Worm (Caenorhabditis elegans) whole organism, L1 larva: ENCODE data around the gene Y105C5A.12.
"Not testable (repeated sequence)": the region's sequence is repeated elsewhere in the genome, so short reads cannot be mapped to it uniquely, and the experiment has no call there.

Experiments
- C34B4.2 ChIP-seq: sonication (generic microtip); optimal IDR thresholded peaks from 2 replicates; lab custom pipeline; 2017; ENCODE audit warnings: mild to moderate bottlenecking, missing genetic modification characterization, missing compliant biosample characterization
- aha-1 ChIP-seq: fragments of 150-350 bp; optimal IDR thresholded peaks from 2 replicates; lab custom pipeline; 2014; ENCODE audit warnings: missing biosample characterization, missing genetic modification characterization
- blmp-1 ChIP-seq: fragments of 150-350 bp; optimal IDR thresholded peaks from 2 replicates; lab custom pipeline; 2014; ENCODE audit warnings: missing biosample characterization, missing genetic modification characterization
- ceh-8 ChIP-seq: fragments of 200-800 bp; sonication (Bioruptor generic); optimal IDR thresholded peaks from 2 replicates; lab custom pipeline; 2018; ENCODE audit warnings: mild to moderate bottlenecking, missing genetic modification characterization, moderate library complexity, missing compliant biosample characterization
- ceh-88 ChIP-seq: fragments of 200-800 bp; sonication (Bioruptor generic); IDR thresholded peaks from 2 replicates; pipeline ENCODE4 v1.3.6; 2022; ENCODE audit warnings: missing genetic modification characterization, missing compliant biosample characterization
- efl-1 ChIP-seq, 4 experiments: fragments of 150-350 bp; optimal IDR thresholded peaks in 3 of 4; peaks in 1 of 4; 1 replicate in 1 of 4; 2 replicates in 3 of 4; lab custom pipeline; 2014; ENCODE audit warnings: missing biosample characterization in 2 of 4, missing genetic modification characterization in 2 of 4, missing genetic modification reagents in 2 of 4
- efl-3 ChIP-seq: fragments of 200-800 bp; sonication (Bioruptor generic); optimal IDR thresholded peaks from 2 replicates; lab custom pipeline; 2018; ENCODE audit warnings: mild to moderate bottlenecking, missing genetic modification characterization, missing compliant biosample characterization
- egl-13 ChIP-seq: sonication (generic microtip); optimal IDR thresholded peaks from 2 replicates; lab custom pipeline; 2016; ENCODE audit warnings: missing genotype, missing genetic modification reagents, missing genetic modification characterization, missing compliant biosample characterization
- elt-2 ChIP-seq: sonication (generic microtip); optimal IDR thresholded peaks from 2 replicates; lab custom pipeline; 2016; ENCODE audit warnings: missing genetic modification characterization, mild to moderate bottlenecking, inconsistent platforms, missing compliant biosample characterization, missing genetic modification reagents
- elt-3 ChIP-seq, 6 experiments: fragments of 150-350 bp in 1 of 6; sonication (generic microtip); optimal IDR thresholded peaks; 2 replicates each; lab custom pipeline; 2017 to 2018; ENCODE audit warnings: missing biosample characterization in 6 of 6, missing genetic modification characterization in 6 of 6, inconsistent platforms in 1 of 6
- hlh-4 ChIP-seq: sonication (generic microtip); optimal IDR thresholded peaks from 2 replicates; lab custom pipeline; 2016; ENCODE audit warnings: mild to moderate bottlenecking, missing genetic modification characterization, missing compliant biosample characterization
- jun-1 ChIP-seq: fragments of 150-350 bp; optimal IDR thresholded peaks from 2 replicates; lab custom pipeline; 2014; ENCODE audit warnings: missing biosample characterization, missing genetic modification reagents, missing genetic modification characterization
- lin-13 ChIP-seq: fragments of 150-350 bp; optimal IDR thresholded peaks from 2 replicates; lab custom pipeline; 2014; ENCODE audit warnings: missing biosample characterization, missing genetic modification reagents, missing genetic modification characterization
- lin-15B ChIP-seq: fragments of 150-350 bp; sonication (generic microtip); optimal IDR thresholded peaks from 3 replicates; lab custom pipeline; 2014; ENCODE audit warnings: missing biosample characterization, missing genetic modification characterization
- lin-35 ChIP-seq, 2 experiments: fragments of 150-350 bp; optimal IDR thresholded peaks; 2 replicates each; lab custom pipeline; 2014; ENCODE audit warnings: missing biosample characterization in 2 of 2, missing genetic modification characterization in 2 of 2, missing genetic modification reagents in 2 of 2
- lin-39 ChIP-seq: fragments of 150-350 bp; optimal IDR thresholded peaks from 2 replicates; lab custom pipeline; 2014; ENCODE audit warnings: missing biosample characterization, missing genetic modification reagents, missing genetic modification characterization
- lsy-2 ChIP-seq, 2 experiments: fragments of 150-350 bp; optimal IDR thresholded peaks; 2 replicates each; lab custom pipeline; 2014; ENCODE audit warnings: missing biosample characterization in 2 of 2, missing genetic modification characterization in 2 of 2
- mep-1 ChIP-seq: fragments of 150-350 bp; optimal IDR thresholded peaks from 2 replicates; lab custom pipeline; 2014; ENCODE audit warnings: missing biosample characterization, missing genetic modification characterization
- nhr-19 ChIP-seq: fragments of 200-800 bp; sonication (Bioruptor generic); conservative IDR thresholded peaks from 2 replicates; pipeline ENCODE4 v1.3.6; 2022; ENCODE audit warnings: missing genetic modification characterization, missing compliant biosample characterization
- nhr-71 ChIP-seq: sonication (generic microtip); optimal IDR thresholded peaks from 2 replicates; lab custom pipeline; 2016; ENCODE audit warnings: mild to moderate bottlenecking, missing genetic modification characterization, moderate library complexity, missing compliant biosample characterization
- nhr-77 ChIP-seq: fragments of 150-350 bp; optimal IDR thresholded peaks from 2 replicates; lab custom pipeline; 2014; ENCODE audit warnings: missing biosample characterization, missing genetic modification characterization
- nhr-90 ChIP-seq: sonication (generic microtip); optimal IDR thresholded peaks from 2 replicates; lab custom pipeline; 2016; ENCODE audit warnings: mild to moderate bottlenecking, missing genetic modification characterization, missing compliant biosample characterization; ENCODE audit not compliant: poor library complexity
- pqm-1 ChIP-seq: sonication (generic microtip); optimal IDR thresholded peaks from 3 replicates; lab custom pipeline; 2017; ENCODE audit warnings: missing biosample characterization, missing genetic modification characterization
- snpc-4 ChIP-seq: fragments of 150-350 bp; optimal IDR thresholded peaks from 2 replicates; lab custom pipeline; 2014; ENCODE audit warnings: missing biosample characterization, missing genetic modification characterization
- snu-23 ChIP-seq: sonication (generic microtip); optimal IDR thresholded peaks from 2 replicates; lab custom pipeline; 2016; ENCODE audit warnings: missing genetic modification characterization, missing compliant biosample characterization
- sptf-1 ChIP-seq: fragments of 150-350 bp; optimal IDR thresholded peaks from 2 replicates; lab custom pipeline; 2014; ENCODE audit warnings: missing biosample characterization, missing genetic modification characterization
- tbx-2 ChIP-seq: sonication (generic microtip); optimal IDR thresholded peaks from 2 replicates; lab custom pipeline; 2016; ENCODE audit warnings: missing genetic modification characterization, missing compliant biosample characterization
- unc-130 ChIP-seq: fragments of 150-350 bp; optimal IDR thresholded peaks from 2 replicates; lab custom pipeline; 2017; ENCODE audit warnings: missing biosample characterization, missing genetic modification characterization, inconsistent platforms
- unc-86 ChIP-seq: sonication (generic microtip); optimal IDR thresholded peaks from 2 replicates; lab custom pipeline; 2016; ENCODE audit warnings: missing genetic modification characterization, missing compliant biosample characterization
- vab-15 ChIP-seq: sonication (generic microtip); optimal IDR thresholded peaks from 2 replicates; lab custom pipeline; 2017; ENCODE audit warnings: missing genotype, mild to moderate bottlenecking, missing genetic modification characterization, missing compliant biosample characterization
- xbp-1 ChIP-seq: sonication (generic microtip); optimal IDR thresholded peaks from 2 replicates; lab custom pipeline; 2016; ENCODE audit warnings: missing genetic modification characterization, missing compliant biosample characterization
- ztf-11 ChIP-seq, 2 experiments: sonication (generic microtip); optimal IDR thresholded peaks; 2 replicates each; lab custom pipeline; 2016 to 2017; ENCODE audit warnings: missing genetic modification characterization in 2 of 2, missing biosample characterization in 1 of 2, missing compliant biosample characterization in 1 of 2
- ztf-4 ChIP-seq: fragments of 150-350 bp; optimal IDR thresholded peaks from 2 replicates; lab custom pipeline; 2014; ENCODE audit warnings: missing biosample characterization, missing genetic modification characterization

Gene Y105C5A.12

DNA sequence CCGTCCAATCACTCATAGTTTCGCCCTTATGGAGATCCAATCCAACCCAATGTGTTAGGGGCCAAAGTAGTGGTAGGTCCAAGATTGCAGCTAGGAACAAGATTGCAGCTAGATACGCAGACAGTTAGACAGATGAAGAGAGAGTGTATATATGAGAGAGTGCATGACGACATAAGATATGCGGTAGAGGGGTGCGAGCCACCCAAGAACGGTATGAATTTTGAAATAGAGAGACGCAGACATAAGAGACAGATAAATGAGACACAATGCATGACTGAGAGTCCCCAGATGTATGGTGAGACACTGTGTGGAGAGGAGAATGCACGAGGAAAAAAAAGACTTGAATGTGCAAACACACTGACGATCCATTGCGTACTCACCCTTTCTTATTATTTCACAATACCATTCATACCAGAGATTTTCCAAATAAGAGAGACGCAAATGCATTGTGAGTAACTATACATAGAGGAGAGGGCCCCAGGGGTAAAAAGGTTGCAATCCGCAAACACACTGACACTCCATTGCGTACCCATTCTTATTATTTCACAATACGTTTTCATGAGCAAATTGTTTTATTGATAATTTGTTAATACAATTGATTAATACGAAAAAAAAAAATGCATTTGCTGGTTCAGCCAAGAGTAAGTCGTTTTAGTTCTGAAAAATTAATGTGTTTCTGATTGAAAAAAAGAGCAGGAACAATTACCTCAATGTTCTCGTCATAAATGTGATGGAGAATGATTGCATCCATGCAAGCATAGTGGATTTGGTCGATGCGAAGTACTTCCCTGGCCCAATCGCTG, 5.0 kb upstream of the Y105C5A.12 start, which contains the start of the genes Y105C5A.1268 and Y105C5A.1272 (continued):
- TF ChIP-seq nhr-77, result peak; percentile 87
- peak; percentile 20 for TF ChIP-seq vab-15 (tag; lab: Kevin White, UChicago)
- peak; percentile 89 for TF ChIP-seq jun-1 (tag; lab: Kevin White, UChicago)
- peak; percentile 91 for TF ChIP-seq ceh-88 (GFP tag; lab: Robert Waterston, UW)
- TF ChIP-seq ztf-4, result peak; percentile 93
- TF ChIP-seq nhr-19 (GFP tag; lab: Robert Waterston, UW), result peak; percentile 95
- TF ChIP-seq lin-15B (tag; lab: Kevin White, UChicago), result peak; percentile 42
- peak; percentile 82 for TF ChIP-seq snpc-4
- TF ChIP-seq unc-130 (tag; lab: Kevin White, UChicago), result peak; percentile 75
- peak in 2 of 6 experiments; percentile 29 to 57 for TF ChIP-seq elt-3 (tag; optimal IDR thresholded peaks at IDR 0.05; lab: Kevin White, UChicago)
- peak; percentile 98 for TF ChIP-seq unc-86 (tag; lab: Kevin White, UChicago)
- TF ChIP-seq egl-13 (tag; lab: Kevin White, UChicago), result peak; percentile 84
- peak in 1 of 2 experiments; percentile 76 for TF ChIP-seq ztf-11 (tag; optimal IDR thresholded peaks at IDR 0.05; lab: Kevin White, UChicago)

DNA sequence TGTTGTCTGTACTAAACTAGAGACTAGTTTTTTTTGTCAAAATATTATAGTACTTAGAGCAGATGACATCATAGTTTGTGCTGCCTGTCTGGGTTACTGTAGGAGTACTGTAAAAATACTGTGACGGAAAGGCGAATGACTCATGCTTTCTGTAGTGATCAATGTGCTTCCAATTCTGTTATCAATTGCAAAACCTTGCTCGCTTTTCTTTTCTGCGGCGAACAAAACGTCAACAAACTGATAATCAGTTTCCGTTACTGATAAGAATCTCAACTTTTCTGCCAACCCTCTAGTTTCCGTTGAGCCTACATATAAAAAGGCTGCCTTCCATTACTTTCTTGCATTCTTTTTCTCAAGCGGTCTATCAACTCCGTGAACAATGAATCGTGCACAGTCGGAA, 747 bp downstream of the Y105C5A.12 start, which contains the start of gene Y105C5A.13:
Gene Y105C5A.13, plus strand, starts transcription at position 380 of the 400 bp plus-strand sequence.
- TF ChIP-seq efl-1 (optimal IDR thresholded peaks at IDR 0.05; lab: Kevin White, UChicago), result no peak
- peak in 1 of 2 experiments; percentile 34 for TF ChIP-seq efl-1 (GFP tag; optimal IDR thresholded peaks at IDR 0.05 in 1 of 2; lab: Kevin White, UChicago)
- TF ChIP-seq lsy-2 (tag; optimal IDR thresholded peaks at IDR 0.05; lab: Kevin White, UChicago), result peak in 1 of 2 experiments; percentile 3
- no peak for TF ChIP-seq unc-130 (tag; lab: Kevin White, UChicago)
- no peak for TF ChIP-seq nhr-90 (tag; lab: Kevin White, UChicago)
- TF ChIP-seq lin-35 (GFP tag; optimal IDR thresholded peaks at IDR 0.05; lab: Kevin White, UChicago), result peak in 1 of 2 experiments; percentile 17
- peak; percentile 84 for TF ChIP-seq elt-2
- TF ChIP-seq nhr-19 (GFP tag; lab: Robert Waterston, UW), result no peak

DNA sequence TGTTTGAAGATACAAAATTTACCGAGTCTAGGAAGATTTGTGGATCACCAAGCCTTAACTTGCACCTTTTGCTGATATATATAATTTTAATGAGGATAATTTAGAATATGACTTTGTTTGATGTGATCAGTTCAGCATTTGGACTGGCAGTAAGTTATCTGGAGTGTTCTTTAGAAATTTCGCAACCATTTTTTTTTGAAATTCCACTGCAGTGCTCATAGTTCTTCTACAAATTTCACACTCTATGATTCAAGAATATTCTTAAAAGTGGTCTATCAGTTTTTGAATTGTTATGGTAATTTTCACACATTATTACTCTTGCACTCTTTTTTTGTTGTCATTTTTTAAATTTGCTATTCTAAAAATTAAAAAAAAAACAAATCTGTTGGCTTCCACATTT, 2.4 kb downstream of the Y105C5A.12 start:
- TF ChIP-seq mep-1 (tag; lab: Kevin White, UChicago), result no peak
- no peak for TF ChIP-seq ceh-8 (GFP tag; lab: Kevin White, UChicago)
- TF ChIP-seq ztf-4, result no peak
- no peak for TF ChIP-seq egl-13 (tag; lab: Kevin White, UChicago)

DNA sequence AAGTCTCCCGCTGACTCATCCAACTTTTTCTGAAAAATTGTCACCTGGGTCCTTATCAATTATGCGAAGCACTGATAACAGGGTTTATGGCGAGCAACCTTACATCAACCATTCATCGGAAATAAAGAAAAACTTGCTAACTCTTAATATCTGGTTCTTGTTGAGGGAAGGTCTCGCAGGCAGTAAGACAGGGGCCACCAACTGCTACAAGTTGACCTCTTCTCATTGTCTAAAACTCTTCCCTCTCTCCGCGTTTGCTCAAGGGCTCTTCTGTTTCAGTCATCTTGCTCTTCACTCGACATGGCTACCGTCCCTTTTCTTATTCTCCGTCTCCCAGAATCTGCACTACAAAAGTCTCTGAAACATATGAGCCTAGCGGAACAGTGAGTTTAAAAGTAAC, 6.1 kb downstream of the Y105C5A.12 start, which contains the start of gene Y105C5A.10:
Gene Y105C5A.10, plus strand, starts transcription at position 301 of the 400 bp plus-strand sequence.
- TF ChIP-seq nhr-71; pqm-1 (tag; lab: Kevin White, UChicago); efl-3: not testable (repeated sequence)

DNA sequence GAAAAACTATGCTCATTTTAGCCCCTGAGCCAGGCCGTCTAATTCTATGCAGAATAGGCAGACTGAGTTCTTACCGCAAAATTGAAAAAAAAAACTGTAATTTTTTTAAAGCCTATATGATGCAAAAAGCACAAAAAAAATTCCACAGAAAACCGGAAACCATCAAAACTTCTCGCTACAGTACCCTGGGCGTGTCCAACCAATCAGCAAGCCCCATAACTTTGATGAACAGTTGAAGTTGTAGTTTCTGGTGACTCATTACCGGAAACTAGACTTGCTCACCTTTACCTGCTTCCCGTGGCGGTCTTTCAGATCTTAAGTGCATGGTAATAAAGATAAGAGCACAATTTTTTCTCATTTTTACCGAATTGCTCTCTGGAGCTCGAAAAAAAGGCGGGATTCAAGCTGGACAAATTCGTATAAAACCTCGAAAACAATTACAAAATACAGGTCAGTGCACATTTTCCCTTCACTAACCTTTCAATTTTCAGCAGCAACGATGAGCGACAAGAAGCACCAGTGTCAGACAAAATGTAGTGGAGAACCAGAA, 7.3 kb downstream of the Y105C5A.12 start, which contains the start of gene Y105C5A.1274:
Gene Y105C5A.1274, plus strand, starts transcription at position 500 of the 550 bp plus-strand sequence.
- peak in 1 of 2 experiments; percentile 33 for TF ChIP-seq lsy-2 (tag; optimal IDR thresholded peaks at IDR 0.05; lab: Kevin White, UChicago)

DNA sequence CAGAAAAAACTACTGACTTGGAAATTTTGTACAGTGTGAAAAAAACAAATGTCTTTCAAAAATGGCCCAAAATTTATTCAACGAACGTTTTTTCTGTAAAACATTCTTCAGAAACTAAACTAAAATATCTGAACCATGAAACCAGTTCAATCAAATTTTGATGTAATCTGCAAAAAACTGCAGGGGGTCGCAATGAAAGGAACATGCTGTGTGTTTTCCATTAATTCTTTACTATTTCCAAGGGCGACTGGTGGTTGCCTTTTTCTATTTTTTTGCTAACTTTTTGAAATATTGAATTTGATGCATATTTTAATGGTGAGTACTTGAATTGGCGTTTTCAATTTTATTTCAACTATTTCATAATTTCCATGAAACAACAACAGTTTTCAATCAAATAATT, 10.4 kb downstream of the Y105C5A.12 start, which contains the start of gene Y105C5A.9:
Gene Y105C5A.9, plus strand, starts transcription at position 301 of the 400 bp plus-strand sequence.
- TF ChIP-seq hlh-4 (tag; lab: Kevin White, UChicago) (no peak), ztf-11 (tag; optimal IDR thresholded peaks at IDR 0.05; lab: Kevin White, UChicago) (no peak), tbx-2 (no peak), sptf-1 (tag; lab: Kevin White, UChicago) (no peak), blmp-1 (tag; lab: Kevin White, UChicago) (no peak), lin-39 (tag; lab: Kevin White, UChicago) (no peak), snu-23 (GFP tag; lab: Kevin White, UChicago) (no peak), C34B4.2 (tag; lab: Kevin White, UChicago) (no peak), ceh-88 (GFP tag; lab: Robert Waterston, UW) (no peak), xbp-1 (tag; lab: Kevin White, UChicago) (no peak), lin-13 (GFP tag; lab: Kevin White, UChicago) (no peak), efl-3 (no peak), aha-1 (no peak), vab-15 (tag; lab: Kevin White, UChicago) (no peak)
